Worm (Caenorhabditis elegans) whole organism, early embryonic: ENCODE results near the gene his-31.

Source experiments
- B0310.2 ChIP-seq: sonication (generic microtip); optimal IDR thresholded peaks from 2 replicates; lab custom pipeline; 2016; ENCODE audit warnings: mild to moderate bottlenecking, missing genetic modification characterization, missing compliant biosample characterization
- F13C5.2 ChIP-seq: sonication (generic microtip); optimal IDR thresholded peaks from 2 replicates; lab custom pipeline; 2017; ENCODE audit warnings: mild to moderate bottlenecking, missing genetic modification characterization, inconsistent platforms, missing compliant biosample characterization
- aly-1 ChIP-seq: sonication (generic microtip); optimal IDR thresholded peaks from 2 replicates; lab custom pipeline; 2016; ENCODE audit warnings: missing genetic modification characterization, missing compliant biosample characterization
- ama-1 ChIP-seq: fragments of 150-350 bp; optimal IDR thresholded peaks from 2 replicates; lab custom pipeline; 2014
- ceh-13 ChIP-seq: fragments of 200-800 bp; sonication (Bioruptor generic); optimal IDR thresholded peaks from 2 replicates; lab custom pipeline; 2018; ENCODE audit warnings: mild to moderate bottlenecking, missing genetic modification characterization, missing compliant biosample characterization
- ceh-36 ChIP-seq: sonication (generic microtip); optimal IDR thresholded peaks from 2 replicates; lab custom pipeline; 2016; ENCODE audit warnings: missing genetic modification characterization, inconsistent platforms, missing compliant biosample characterization
- ets-7 ChIP-seq: sonication (generic microtip); optimal IDR thresholded peaks from 2 replicates; lab custom pipeline; 2016; ENCODE audit warnings: missing genotype, missing genetic modification characterization, missing compliant biosample characterization
- flt-1 ChIP-seq: fragments of 200-800 bp; sonication (Bioruptor generic); IDR thresholded peaks from 2 replicates; pipeline ENCODE4 v1.3.6; 2022; ENCODE audit warnings: missing genetic modification characterization, missing compliant biosample characterization
- hmbx-1 ChIP-seq: sonication (generic microtip); optimal IDR thresholded peaks from 2 replicates; lab custom pipeline; 2016; ENCODE audit warnings: mild to moderate bottlenecking, missing genetic modification characterization, missing compliant biosample characterization
- hmg-4 ChIP-seq: fragments of 200-800 bp; sonication (Bioruptor generic); optimal IDR thresholded peaks from 2 replicates; lab custom pipeline; 2018; ENCODE audit warnings: mild to moderate bottlenecking, missing genetic modification characterization, missing compliant biosample characterization
- hnd-1 ChIP-seq: sonication (generic microtip); optimal IDR thresholded peaks from 2 replicates; lab custom pipeline; 2016; ENCODE audit warnings: missing genetic modification characterization, missing compliant biosample characterization
- pes-1 ChIP-seq: fragments of 200-800 bp; sonication (Bioruptor generic); IDR thresholded peaks from 2 replicates; pipeline ENCODE4 v1.3.6; 2022; ENCODE audit warnings: missing genetic modification reagents, missing genetic modification characterization, missing compliant biosample characterization
- scrt-1 ChIP-seq: fragments of 200-800 bp; sonication (Bioruptor generic); IDR thresholded peaks from 2 replicates; pipeline ENCODE4 v1.3.6; 2022; ENCODE audit warnings: missing genetic modification characterization, missing compliant biosample characterization
- sea-1 ChIP-seq: fragments of 200-800 bp; sonication (Bioruptor generic); conservative IDR thresholded peaks from 2 replicates; pipeline ENCODE4 v1.3.6; 2022; ENCODE audit warnings: missing genetic modification characterization, missing compliant biosample characterization
- tbx-11 ChIP-seq: fragments of 200-800 bp; sonication (Bioruptor generic); IDR thresholded peaks from 2 replicates; pipeline ENCODE4 v1.3.6; 2022; ENCODE audit warnings: missing genetic modification characterization, missing compliant biosample characterization
- tra-4 ChIP-seq: sonication (generic microtip); optimal IDR thresholded peaks from 2 replicates; lab custom pipeline; 2017; ENCODE audit warnings: missing genetic modification characterization, missing compliant biosample characterization

his-31 gene

DNA sequence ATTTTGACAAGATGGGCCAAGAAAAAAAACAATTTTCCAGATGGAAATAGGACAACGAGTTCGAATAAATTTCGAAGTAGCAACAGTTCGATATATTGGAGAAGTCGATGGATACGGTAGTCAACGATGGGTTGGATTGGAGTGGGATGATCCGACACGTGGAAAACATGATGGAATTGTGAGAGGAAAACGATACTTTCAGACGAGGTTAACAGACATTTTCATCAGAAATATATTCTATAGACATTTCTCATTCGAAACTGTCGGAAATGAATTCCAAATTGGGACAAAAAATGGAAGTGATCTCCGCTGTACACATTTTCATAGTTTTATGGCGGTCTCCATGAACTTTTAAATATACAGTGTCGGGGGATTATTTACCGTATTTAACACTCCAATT is 39.1 kb downstream of the his-31 start, which contains the start of gene tbce-1:
Gene tbce-1, plus strand, starts transcription at position 41 of the 400 bp plus-strand sequence.
- TF ChIP-seq F13C5.2 (tag; lab: Kevin White, UChicago), result no peak
- no peak for TF ChIP-seq aly-1 (tag; lab: Kevin White, UChicago)
- TF ChIP-seq ama-1, result no peak
- TF ChIP-seq sea-1 (GFP tag; lab: Robert Waterston, UW), result no peak

ce11 chrIV:8291232-8291631 is 42.6 kb downstream of the his-31 start, which contains the start of gene K07H8.2:
Gene K07H8.2 (plus strand): TSS chrIV:8291532.
- TF ChIP-seq aly-1 (tag; lab: Kevin White, UChicago) (no peak), pes-1 (GFP tag; lab: Robert Waterston, UW) (no peak), flt-1 (no peak)

DNA sequence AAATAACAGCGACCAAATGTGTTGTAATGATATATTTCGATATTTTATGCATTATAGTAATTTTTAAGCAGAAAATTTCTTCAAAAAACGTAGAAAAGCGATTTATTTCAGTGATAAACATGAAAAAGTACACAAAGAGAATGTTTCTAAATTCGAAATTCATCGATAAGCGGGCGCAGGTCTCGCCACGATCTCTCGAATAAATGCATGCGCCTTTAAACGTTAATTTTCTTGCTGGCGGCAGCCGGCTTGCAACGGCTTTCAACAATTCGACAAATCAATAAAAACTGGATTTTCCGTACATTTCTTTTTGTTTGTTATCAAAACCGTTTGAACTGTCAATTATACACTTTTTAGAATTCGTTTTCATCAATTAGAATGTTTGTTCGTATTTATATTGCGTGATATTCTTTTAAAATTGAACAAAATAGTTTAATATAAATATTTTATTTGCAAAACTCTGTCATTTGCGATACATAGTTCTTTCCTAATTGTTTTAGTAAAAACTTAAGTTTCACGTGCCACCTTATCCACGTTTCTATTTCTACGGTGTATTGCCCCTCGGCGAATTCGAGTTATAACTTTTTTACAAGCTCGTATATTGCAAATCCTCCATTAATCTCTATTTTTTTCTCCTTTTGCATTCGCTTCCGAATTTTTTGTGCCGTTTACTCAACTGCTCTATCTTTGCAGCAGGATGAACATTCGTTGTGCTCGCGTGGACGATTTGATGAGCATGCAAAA is 44.0 kb downstream of the his-31 start, which contains the start of gene daf-31:
Gene daf-31, plus strand, starts transcription at position 694 of the 744 bp plus-strand sequence.
- TF ChIP-seq ama-1 (no peak), aly-1 (tag; lab: Kevin White, UChicago) (no peak), sea-1 (GFP tag; lab: Robert Waterston, UW) (0 out of 2 replicates have a peak, but pooled peaks have one; percentile 5)

DNA sequence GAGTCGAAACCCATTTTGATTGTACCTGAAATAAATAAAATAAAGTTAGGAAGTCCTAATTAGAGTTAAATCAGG is 44.4 kb downstream of the his-31 start, which contains the start of gene nucl-1:
Gene nucl-1, minus strand, starts transcription at position 26 of the 75 bp plus-strand sequence.
- no peak for TF ChIP-seq hmg-4
- TF ChIP-seq F13C5.2 (tag; lab: Kevin White, UChicago), result no peak
- TF ChIP-seq hnd-1 (tag; lab: Kevin White, UChicago), result no peak
- no peak for TF ChIP-seq flt-1
- no peak for TF ChIP-seq aly-1 (tag; lab: Kevin White, UChicago)
- TF ChIP-seq hmbx-1 (tag; lab: Kevin White, UChicago), result no peak
- no peak for TF ChIP-seq ceh-36 (tag; lab: Kevin White, UChicago)
- TF ChIP-seq pes-1 (GFP tag; lab: Robert Waterston, UW), result no peak

ce11 chrIV:8289105-8289504 is 44.7 kb downstream of the his-31 start:
- TF ChIP-seq ets-7 (tag; lab: Kevin White, UChicago) (no peak), sea-1 (GFP tag; lab: Robert Waterston, UW) (0 out of 2 replicates have a peak, but pooled peaks have one; percentile 10), pes-1 (GFP tag; lab: Robert Waterston, UW) (no peak)

- no peak for TF ChIP-seq hmbx-1 (tag; lab: Kevin White, UChicago)
- TF ChIP-seq tbx-11 (GFP tag; lab: Robert Waterston, UW), result no peak
- TF ChIP-seq tra-4 (tag; lab: Kevin White, UChicago), result no peak
- no peak for TF ChIP-seq sea-1 (GFP tag; lab: Robert Waterston, UW)
- no peak for TF ChIP-seq ceh-13
- no peak for TF ChIP-seq hmg-4
- no peak for TF ChIP-seq B0310.2 (tag; lab: Kevin White, UChicago)
- TF ChIP-seq ceh-36 (tag; lab: Kevin White, UChicago), result no peak
- TF ChIP-seq scrt-1, result no peak
- TF ChIP-seq flt-1, result no peak
- no peak for TF ChIP-seq F13C5.2 (tag; lab: Kevin White, UChicago)
Observed at ce11 chrIV:8287287-8287686, 46.5 kb downstream of the his-31 start.

- TF ChIP-seq ceh-13 (no peak), tra-4 (tag; lab: Kevin White, UChicago) (no peak)
Observed at ce11 chrIV:8286352-8286751, 47.4 kb downstream of the his-31 start, which contains the start of gene K07H8.9. Gene K07H8.9 (minus strand): TSS chrIV:8286476.
